Worm (Caenorhabditis elegans) whole organism, L4 larva: ENCODE data around the gene ttn-1.

Experiments
- D1046.2 ChIP-seq: fragments of 200-800 bp; sonication (Bioruptor generic); IDR thresholded peaks from 2 replicates; pipeline ENCODE4 v1.3.6; 2022; ENCODE audit warnings: missing genetic modification characterization, missing compliant biosample characterization
- F26F4.8 ChIP-seq: fragments of 200-800 bp; sonication (Bioruptor generic); conservative IDR thresholded peaks from 2 replicates; pipeline ENCODE4 v1.3.6; 2022; ENCODE audit warnings: missing genetic modification characterization, missing compliant biosample characterization
- F44E2.7 ChIP-seq: fragments of 200-800 bp; sonication (Bioruptor generic); IDR thresholded peaks from 2 replicates; pipeline ENCODE4 v2.1.2; 2022; ENCODE audit warnings: missing genetic modification characterization, missing compliant biosample characterization
- R02D3.7 ChIP-seq: fragments of 150-350 bp; sonication (generic microtip); optimal IDR thresholded peaks from 3 replicates; lab custom pipeline; 2014; ENCODE audit warnings: missing biosample characterization, missing genetic modification characterization
- Y105C5A.15 ChIP-seq: fragments of 200-800 bp; sonication (Bioruptor generic); IDR thresholded peaks from 2 replicates; pipeline ENCODE4 v1.3.6; 2022; ENCODE audit warnings: missing genetic modification characterization, missing compliant biosample characterization
- arid-1 ChIP-seq: fragments of 200-800 bp; sonication (Bioruptor generic); conservative IDR thresholded peaks from 2 replicates; pipeline ENCODE4 v1.3.6; 2022; ENCODE audit warnings: missing genetic modification reagents, missing genetic modification characterization, missing compliant biosample characterization
- ceh-62 ChIP-seq: sonication (generic microtip); optimal IDR thresholded peaks from 2 replicates; lab custom pipeline; 2017; ENCODE audit warnings: missing biosample characterization, missing genetic modification characterization
- ces-1 ChIP-seq: fragments of 150-350 bp; sonication (generic microtip); optimal IDR thresholded peaks from 4 replicates; lab custom pipeline; 2014; ENCODE audit warnings: missing biosample characterization, missing genetic modification reagents, missing genetic modification characterization
- daf-12 ChIP-seq: fragments of 150-350 bp; optimal IDR thresholded peaks from 2 replicates; lab custom pipeline; 2014; ENCODE audit warnings: missing biosample characterization, missing genetic modification reagents, missing genetic modification characterization
- daf-16 ChIP-seq, 3 experiments: sonication (generic microtip); optimal IDR thresholded peaks; 2 replicates each; lab custom pipeline; 2016 to 2017; ENCODE audit warnings: missing genetic modification characterization in 3 of 3, missing genetic modification reagents in 3 of 3, mild to moderate bottlenecking in 2 of 3, missing compliant biosample characterization in 2 of 3, missing biosample characterization in 1 of 3, moderate library complexity in 1 of 3
- daf-19 ChIP-seq: fragments of 200-800 bp; sonication (Bioruptor generic); conservative IDR thresholded peaks from 2 replicates; pipeline ENCODE4 v1.3.6; 2022; ENCODE audit warnings: missing genetic modification characterization, missing compliant biosample characterization
- daf-8 ChIP-seq: fragments of 200-800 bp; sonication (Bioruptor generic); IDR thresholded peaks from 2 replicates; pipeline ENCODE4 v1.3.6; 2022; ENCODE audit warnings: missing genetic modification characterization, missing compliant biosample characterization
- duxl-1 ChIP-seq: sonication (generic microtip); optimal IDR thresholded peaks from 2 replicates; lab custom pipeline; 2016; ENCODE audit warnings: mild to moderate bottlenecking, missing genetic modification characterization, moderate library complexity, missing compliant biosample characterization; ENCODE audit not compliant: poor library complexity
- egl-27 ChIP-seq: sonication (generic microtip); optimal IDR thresholded peaks from 3 replicates; lab custom pipeline; 2017; ENCODE audit warnings: missing biosample characterization, missing genetic modification reagents, missing genetic modification characterization
- fos-1 ChIP-seq: fragments of 150-350 bp; optimal IDR thresholded peaks from 2 replicates; lab custom pipeline; 2014; ENCODE audit warnings: missing biosample characterization, missing genetic modification characterization
- gei-8 ChIP-seq: fragments of 200-800 bp; sonication (Bioruptor generic); optimal IDR thresholded peaks from 2 replicates; lab custom pipeline; 2018; ENCODE audit warnings: mild to moderate bottlenecking, missing genetic modification characterization, missing compliant biosample characterization
- hif-1 ChIP-seq, 2 experiments: sonication (generic microtip); optimal IDR thresholded peaks; 2 replicates each; lab custom pipeline; 2016 to 2017; ENCODE audit warnings: missing compliant biosample characterization in 2 of 2, missing genetic modification characterization in 2 of 2, missing genetic modification reagents in 2 of 2, missing genotype in 2 of 2, mild to moderate bottlenecking in 1 of 2
- hlh-11 ChIP-seq: fragments of 200-800 bp; sonication (Bioruptor generic); optimal IDR thresholded peaks from 2 replicates; lab custom pipeline; 2018; ENCODE audit warnings: mild to moderate bottlenecking, missing genetic modification characterization, missing compliant biosample characterization
- hlh-30 ChIP-seq: sonication (generic microtip); optimal IDR thresholded peaks from 2 replicates; lab custom pipeline; 2017; ENCODE audit warnings: antibody characterized with exemption, mild to moderate bottlenecking, missing genetic modification characterization, missing compliant biosample characterization; ENCODE audit not compliant: insufficient read depth
- lin-1 ChIP-seq: fragments of 200-800 bp; sonication (Bioruptor generic); IDR thresholded peaks from 2 replicates; pipeline ENCODE4 v1.3.6; 2022; ENCODE audit warnings: missing genetic modification reagents, missing genetic modification characterization, missing compliant biosample characterization
- lin-15B ChIP-seq: fragments of 150-350 bp; sonication (generic microtip); optimal IDR thresholded peaks from 3 replicates; lab custom pipeline; 2014; ENCODE audit warnings: missing biosample characterization, missing genetic modification characterization
- lin-29 ChIP-seq: fragments of 200-800 bp; sonication (Bioruptor generic); IDR thresholded peaks from 2 replicates; pipeline ENCODE4 v1.3.6; 2022; ENCODE audit warnings: missing genetic modification reagents, missing genetic modification characterization, missing compliant biosample characterization
- lin-39 ChIP-seq: fragments of 150-350 bp; optimal IDR thresholded peaks from 2 replicates; lab custom pipeline; 2014; ENCODE audit warnings: missing biosample characterization, missing genetic modification reagents, missing genetic modification characterization
- lsy-2 ChIP-seq, 2 experiments: fragments of 150-350 bp in 1 of 2; sonication (generic microtip) in 1 of 2; optimal IDR thresholded peaks; 2 replicates each; lab custom pipeline; 2014 to 2017; ENCODE audit warnings: missing biosample characterization in 2 of 2, missing genetic modification characterization in 2 of 2
- mdl-1 ChIP-seq, 2 experiments: fragments of 150-350 bp in 1 of 2; sonication (generic microtip) in 1 of 2; optimal IDR thresholded peaks; 2 replicates each; lab custom pipeline; 2014 to 2017; ENCODE audit warnings: missing biosample characterization in 2 of 2, missing genetic modification characterization in 2 of 2
- mdt-29 ChIP-seq: fragments of 200-800 bp; sonication (Bioruptor generic); IDR thresholded peaks from 2 replicates; pipeline ENCODE4 v1.3.6; 2022; ENCODE audit warnings: missing genetic modification reagents, missing genetic modification characterization, missing compliant biosample characterization
- mes-2 ChIP-seq: sonication (generic microtip); optimal IDR thresholded peaks from 2 replicates; lab custom pipeline; 2016; ENCODE audit warnings: missing genotype, mild to moderate bottlenecking, missing genetic modification characterization, missing compliant biosample characterization; ENCODE audit not compliant: poor library complexity, severe bottlenecking
- mxl-2 ChIP-seq: fragments of 200-800 bp; sonication (Bioruptor generic); conservative IDR thresholded peaks from 2 replicates; pipeline ENCODE4 v1.3.6; 2022; ENCODE audit warnings: missing genetic modification reagents, missing genetic modification characterization, missing compliant biosample characterization
- mxl-3 ChIP-seq: fragments of 200-800 bp; sonication (Bioruptor generic); optimal IDR thresholded peaks from 2 replicates; lab custom pipeline; 2018; ENCODE audit warnings: mild to moderate bottlenecking, missing genetic modification characterization, missing compliant biosample characterization
- nhr-10 ChIP-seq: fragments of 150-350 bp; optimal IDR thresholded peaks from 2 replicates; lab custom pipeline; 2014; ENCODE audit warnings: missing biosample characterization, missing genetic modification characterization
- nhr-11 ChIP-seq: fragments of 150-350 bp; optimal IDR thresholded peaks from 2 replicates; lab custom pipeline; 2014; ENCODE audit warnings: missing biosample characterization, missing genetic modification characterization
- nhr-25 ChIP-seq: sonication (generic microtip); optimal IDR thresholded peaks from 2 replicates; lab custom pipeline; 2017; ENCODE audit warnings: missing genetic modification characterization, mild to moderate bottlenecking, missing compliant biosample characterization, antibody characterized with exemption, moderate library complexity, borderline replicate concordance; ENCODE audit not compliant: insufficient read depth
- nhr-41 ChIP-seq: fragments of 200-800 bp; sonication (Bioruptor generic); IDR thresholded peaks from 2 replicates; pipeline ENCODE4 v1.3.6; 2022; ENCODE audit warnings: missing genetic modification reagents, missing genetic modification characterization, missing compliant biosample characterization
- nhr-76 ChIP-seq: fragments of 150-350 bp; optimal IDR thresholded peaks from 2 replicates; lab custom pipeline; 2014; ENCODE audit warnings: missing biosample characterization, missing genetic modification characterization
- nhr-77 ChIP-seq: fragments of 150-350 bp; optimal IDR thresholded peaks from 2 replicates; lab custom pipeline; 2014; ENCODE audit warnings: missing biosample characterization, missing genetic modification characterization
- pha-4 ChIP-seq, 2 experiments: fragments of 150-350 bp in 1 of 2; fragments of 200-800 bp in 1 of 2; sonication (Bioruptor generic) in 1 of 2; IDR thresholded peaks in 1 of 2; optimal IDR thresholded peaks in 1 of 2; 2 replicates each; pipeline versions ENCODE4 v1.3.6 to Lab custom; 2014 to 2022; ENCODE audit warnings: missing genetic modification characterization in 2 of 2, missing genetic modification reagents in 2 of 2, missing biosample characterization in 1 of 2, missing compliant biosample characterization in 1 of 2
- php-3 ChIP-seq: fragments of 200-800 bp; sonication (Bioruptor generic); IDR thresholded peaks from 2 replicates; pipeline ENCODE4 v1.3.6; 2022; ENCODE audit warnings: missing genetic modification reagents, missing genetic modification characterization, missing compliant biosample characterization
- pqm-1 ChIP-seq: sonication (generic microtip); optimal IDR thresholded peaks from 2 replicates; lab custom pipeline; 2017; ENCODE audit warnings: missing biosample characterization, missing genetic modification characterization
- rbr-2 ChIP-seq: sonication (generic microtip); optimal IDR thresholded peaks from 2 replicates; lab custom pipeline; 2016; ENCODE audit warnings: missing genotype, missing genetic modification characterization, missing compliant biosample characterization
- sdz-12 ChIP-seq: fragments of 200-800 bp; sonication (Bioruptor generic); optimal IDR thresholded peaks from 2 replicates; lab custom pipeline; 2018; ENCODE audit warnings: mild to moderate bottlenecking, missing genetic modification characterization, missing compliant biosample characterization
- skn-1 ChIP-seq: fragments of 150-350 bp; optimal IDR thresholded peaks from 2 replicates; lab custom pipeline; 2014; ENCODE audit warnings: missing biosample characterization, missing genetic modification characterization
- snpc-4 ChIP-seq: fragments of 150-350 bp; optimal IDR thresholded peaks from 2 replicates; lab custom pipeline; 2014; ENCODE audit warnings: missing biosample characterization, missing genetic modification characterization
- tag-97 ChIP-seq: fragments of 200-800 bp; sonication (Bioruptor generic); IDR thresholded peaks from 2 replicates; pipeline ENCODE4 v1.3.6; 2022; ENCODE audit warnings: missing genetic modification characterization, missing compliant biosample characterization
- tra-1 ChIP-seq: fragments of 200-800 bp; sonication (Bioruptor generic); IDR thresholded peaks from 2 replicates; pipeline ENCODE4 v1.3.6; 2022; ENCODE audit warnings: missing genetic modification reagents, missing genetic modification characterization, missing compliant biosample characterization
- unc-62 ChIP-seq, 3 experiments: fragments of 150-350 bp in 1 of 3; sonication (generic microtip); optimal IDR thresholded peaks in 2 of 3; peaks in 1 of 3; 1 replicate in 1 of 3; 2 replicates in 2 of 3; lab custom pipeline; 2014 to 2017; ENCODE audit warnings: missing biosample characterization in 3 of 3, missing genetic modification characterization in 3 of 3, missing genetic modification reagents in 3 of 3, missing genotype in 1 of 3
- vab-7 ChIP-seq: fragments of 200-800 bp; sonication (Bioruptor generic); IDR thresholded peaks from 2 replicates; pipeline ENCODE4 v1.3.6; 2022; ENCODE audit warnings: missing genetic modification reagents, missing genetic modification characterization, missing compliant biosample characterization
- zfp-3 ChIP-seq: fragments of 200-800 bp; sonication (Bioruptor generic); conservative IDR thresholded peaks from 2 replicates; pipeline ENCODE4 v1.3.6; 2022; ENCODE audit warnings: missing genetic modification reagents, missing genetic modification characterization, missing compliant biosample characterization
- zip-2 ChIP-seq: fragments of 150-350 bp; optimal IDR thresholded peaks from 2 replicates; lab custom pipeline; 2014; ENCODE audit warnings: missing biosample characterization, missing genetic modification characterization

Gene ttn-1

ce11 chrV:6246454-6246981 is 44.1 kb upstream of the ttn-1 start, which contains the start of gene dmd-7 (continued):
- peak; percentile 90 for TF ChIP-seq nhr-10 (tag; lab: Kevin White, UChicago)
- TF ChIP-seq lin-29 (GFP tag; lab: Robert Waterston, UW), result 0 out of 2 replicates have a peak, but pooled peaks have one; percentile 14
- no peak for TF ChIP-seq D1046.2 (GFP tag; lab: Robert Waterston, UW)
- TF ChIP-seq skn-1 (tag; lab: Kevin White, UChicago), result no peak
- no peak for TF ChIP-seq zfp-3 (GFP tag; lab: Robert Waterston, UW)
- TF ChIP-seq pqm-1 (tag; lab: Kevin White, UChicago), result peak; percentile 1
- no peak for TF ChIP-seq F44E2.7
- TF ChIP-seq zip-2 (tag; lab: Kevin White, UChicago), result no peak
- peak; percentile 63 for TF ChIP-seq nhr-76 (tag; lab: Kevin White, UChicago)
- no peak for TF ChIP-seq lin-15B (tag; lab: Kevin White, UChicago)
- no peak for TF ChIP-seq sdz-12 (GFP tag; lab: Kevin White, UChicago)
- TF ChIP-seq mes-2 (tag; lab: Kevin White, UChicago), result peak; percentile 80
- peak; percentile 94 for TF ChIP-seq nhr-25 (tag; lab: Kevin White, UChicago)
- peak; percentile 81 to 95 for TF ChIP-seq mdl-1 (tag; optimal IDR thresholded peaks at IDR 0.05; lab: Kevin White, UChicago)
- TF ChIP-seq pha-4 (GFP tag; IDR thresholded peaks at IDR 0.05; lab: Robert Waterston, UW), result peak; percentile 61; the same call in 1 of the 2 replicates
- no peak for TF ChIP-seq pha-4 (tag; optimal IDR thresholded peaks at IDR 0.05; lab: Kevin White, UChicago)
- peak; percentile 86 for TF ChIP-seq mxl-3 (GFP tag; lab: Kevin White, UChicago)
- TF ChIP-seq tag-97 (GFP tag; lab: Robert Waterston, UW), result no peak
- no peak for TF ChIP-seq lin-39 (tag; lab: Kevin White, UChicago)
- TF ChIP-seq lin-1, result peak; percentile 75; the same call in 1 of the 2 replicates
- TF ChIP-seq lsy-2 (tag; optimal IDR thresholded peaks at IDR 0.05; lab: Kevin White, UChicago), result peak; percentile 75 to 86
- no peak for TF ChIP-seq php-3 (GFP tag; lab: Robert Waterston, UW)
- TF ChIP-seq nhr-41 (GFP tag; lab: Robert Waterston, UW), result no peak
- TF ChIP-seq gei-8 (GFP tag; lab: Kevin White, UChicago), result peak; percentile 58
- TF ChIP-seq unc-62 (GFP tag; optimal IDR thresholded peaks at IDR 0.05 in 1 of 2; lab: Kevin White, UChicago), result peak in 1 of 2 experiments; percentile 94
- TF ChIP-seq unc-62 (tag; optimal IDR thresholded peaks at IDR 0.05; lab: Kevin White, UChicago), result no peak
- TF ChIP-seq mdt-29, result 0 out of 2 replicates have a peak, but pooled peaks have one; percentile 50
- TF ChIP-seq daf-12 (tag; lab: Kevin White, UChicago), result no peak
- peak; percentile 94 for TF ChIP-seq tra-1 (GFP tag; lab: Robert Waterston, UW)
- no peak for TF ChIP-seq fos-1 (tag; lab: Kevin White, UChicago)
- TF ChIP-seq daf-19 (GFP tag; lab: Robert Waterston, UW), result no peak
- no peak for TF ChIP-seq daf-8 (GFP tag; lab: Robert Waterston, UW)
- TF ChIP-seq nhr-11 (tag; lab: Kevin White, UChicago), result peak; percentile 76
- no peak for TF ChIP-seq arid-1 (GFP tag; lab: Robert Waterston, UW)
- peak; percentile 93 for TF ChIP-seq hlh-30 (tag; lab: Kevin White, UChicago)
- peak; percentile 69; the same call in 1 of the 2 replicates for TF ChIP-seq mxl-2 (GFP tag; lab: Robert Waterston, UW)
- TF ChIP-seq ces-1 (GFP tag; lab: Kevin White, UChicago), result no peak
- TF ChIP-seq daf-16 (GFP tag; optimal IDR thresholded peaks at IDR 0.05; lab: Kevin White, UChicago), result peak; percentile 23 to 51
- peak; percentile 55 for TF ChIP-seq daf-16 (tag; optimal IDR thresholded peaks at IDR 0.05; lab: Kevin White, UChicago)
- no peak for TF ChIP-seq snpc-4 (tag; lab: Kevin White, UChicago)
- TF ChIP-seq hif-1 (tag; optimal IDR thresholded peaks at IDR 0.05; lab: Kevin White, UChicago), result peak; percentile 2 to 95
- TF ChIP-seq nhr-77, result peak; percentile 85
- TF ChIP-seq F26F4.8 (GFP tag; lab: Robert Waterston, UW), result no peak
- no peak for TF ChIP-seq duxl-1
- TF ChIP-seq hlh-11, result peak; percentile 96
- no peak for TF ChIP-seq Y105C5A.15
- no peak for TF ChIP-seq ceh-62
- TF ChIP-seq R02D3.7 (tag; lab: Kevin White, UChicago), result no peak
- no peak for TF ChIP-seq egl-27 (tag; lab: Kevin White, UChicago)
- TF ChIP-seq vab-7 (GFP tag; lab: Robert Waterston, UW), result no peak
- TF ChIP-seq rbr-2 (tag; lab: Kevin White, UChicago), result peak; percentile 75
